Worm (Caenorhabditis elegans): ENCODE data around the gene lin-8.

The lin-8 gene

DNA sequence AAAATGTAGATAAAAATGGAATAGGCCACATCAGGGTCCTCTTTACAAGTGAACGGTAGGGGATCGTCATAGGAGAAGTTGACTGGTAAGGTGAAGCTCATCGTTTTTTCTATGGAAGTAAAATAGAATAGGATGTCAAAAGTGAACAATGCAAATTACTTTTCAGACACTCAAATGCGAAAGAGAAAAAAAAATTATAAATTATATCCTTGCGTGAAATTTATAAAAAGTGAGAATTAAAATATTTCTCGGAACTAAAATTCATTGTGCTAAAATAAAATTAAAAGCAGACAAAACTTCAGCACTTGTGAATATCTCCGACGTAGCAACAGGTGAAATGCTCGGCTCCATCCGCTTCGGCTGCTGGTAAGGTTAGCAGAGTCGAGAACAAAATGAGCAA is 36.7 kb downstream of the lin-8 start, which contains the start of gene srg-22:
srg-22 (minus strand) TSS at position 101 of the 400 bp plus-strand sequence.
- no peak for TF ChIP-seq aly-2 (tag; optimal IDR thresholded peaks at IDR 0.05)

DNA sequence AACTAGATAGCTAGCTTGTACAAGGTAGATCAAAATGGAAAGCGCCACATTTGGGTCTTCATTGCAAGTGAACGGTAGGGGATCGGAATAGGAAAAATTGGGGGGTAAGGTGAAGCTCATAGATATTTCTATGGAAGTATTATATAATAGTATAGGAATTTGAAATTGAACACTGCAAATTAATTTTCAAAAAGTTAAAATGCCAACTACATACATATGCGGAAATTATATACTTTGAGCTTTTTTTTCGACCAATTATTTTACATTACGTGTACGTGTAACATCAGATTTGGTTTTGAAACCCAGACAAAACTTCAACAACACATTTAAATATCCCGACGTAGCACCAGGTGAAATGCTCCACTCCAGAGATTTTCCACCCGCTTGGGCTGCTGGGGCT is 39.4 kb downstream of the lin-8 start, which contains the start of gene srg-23:
srg-23 (minus strand) TSS at position 101 of the 400 bp plus-strand sequence.
- TF ChIP-seq sem-4 (tag; optimal IDR thresholded peaks at IDR 0.05) (no peak), mbf-1 (tag; optimal IDR thresholded peaks at IDR 0.05) (no peak), C34F6.9 (tag; optimal IDR thresholded peaks at IDR 0.05) (no peak), elt-3 (tag; optimal IDR thresholded peaks at IDR 0.05) (no peak), Y55F3AM.14 (GFP tag; optimal IDR thresholded peaks at IDR 0.05) (no peak), crh-2 (tag; optimal IDR thresholded peaks at IDR 0.05) (no peak), dmd-4 (tag; optimal IDR thresholded peaks at IDR 0.05) (no peak), nhr-10 (tag; optimal IDR thresholded peaks at IDR 0.05) (no peak), egl-27 (tag; optimal IDR thresholded peaks at IDR 0.05) (no peak), zag-1 (tag; optimal IDR thresholded peaks at IDR 0.05) (no peak), ztf-1 (GFP tag; conservative IDR thresholded peaks at IDR 0.05) (no peak), sma-9 (GFP tag; optimal IDR thresholded peaks at IDR 0.05) (no peak), sma-9 (tag; optimal IDR thresholded peaks at IDR 0.05) (no peak), R02D3.7 (tag; optimal IDR thresholded peaks at IDR 0.05) (no peak), nhr-25 (tag; optimal IDR thresholded peaks at IDR 0.05) (no peak), nhr-77 (tag; optimal IDR thresholded peaks at IDR 0.05) (no peak), F13H6.1 (tag; optimal IDR thresholded peaks at IDR 0.05) (no peak), ama-1 (optimal IDR thresholded peaks at IDR 0.05) (no peak), ceh-82 (tag; optimal IDR thresholded peaks at IDR 0.05) (no peak), ztf-11 (tag; optimal IDR thresholded peaks at IDR 0.05) (no peak)

DNA sequence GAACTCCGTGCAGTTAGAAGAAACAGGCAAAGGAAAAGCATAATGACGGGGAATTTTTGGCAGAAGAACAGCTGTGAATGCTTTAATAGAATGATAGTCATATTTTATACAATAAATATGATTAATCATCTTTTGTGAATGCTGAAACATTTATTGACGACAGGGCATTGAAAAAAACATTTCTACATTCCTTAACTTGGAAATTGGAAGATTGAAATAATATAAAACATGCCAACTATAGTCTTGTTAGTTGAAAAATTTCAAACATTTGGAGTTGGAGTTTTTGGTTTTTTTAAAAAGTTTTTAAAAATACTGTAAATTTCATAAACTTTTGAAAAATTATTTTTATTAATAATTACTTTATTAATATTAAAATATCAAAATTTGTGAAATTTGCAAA is 40.2 kb downstream of the lin-8 start, which contains the start of gene Y25C1A.14:
Y25C1A.14 (minus strand) TSS at position 101 of the 400 bp plus-strand sequence.
- TF ChIP-seq nhr-237 (tag; optimal IDR thresholded peaks at IDR 0.05) (no peak), peb-1 (tag; optimal IDR thresholded peaks at IDR 0.05) (no peak), snpc-4 (tag; optimal IDR thresholded peaks at IDR 0.05) (no peak)

DNA sequence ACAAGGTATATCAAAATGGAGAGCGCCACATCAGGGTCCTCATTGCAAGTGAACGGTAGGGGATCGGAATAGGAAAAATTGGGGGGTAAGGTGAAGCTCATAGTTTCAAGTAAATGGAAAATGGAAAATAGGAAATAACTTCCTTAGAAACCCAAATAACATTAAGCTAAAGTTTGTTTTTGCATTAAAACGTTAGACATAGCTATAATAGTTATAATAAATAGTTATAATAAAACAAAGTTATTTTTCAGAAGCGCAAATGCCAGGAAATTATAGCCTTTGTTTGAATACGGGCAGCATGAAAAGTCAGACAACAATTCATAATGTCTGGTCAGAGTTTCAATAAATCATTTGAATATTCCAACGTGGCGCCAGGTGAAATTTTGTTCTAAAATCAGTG is 43.9 kb downstream of the lin-8 start, which contains the start of gene srg-24:
srg-24 (minus strand) TSS at position 101 of the 400 bp plus-strand sequence.
- no peak for TF ChIP-seq nhr-23 (tag; optimal IDR thresholded peaks at IDR 0.05)
- no peak for TF ChIP-seq mdl-1 (tag; optimal IDR thresholded peaks at IDR 0.05)
- no peak for TF ChIP-seq unc-55 (GFP tag; optimal IDR thresholded peaks at IDR 0.05)
- TF ChIP-seq elt-3 (tag; optimal IDR thresholded peaks at IDR 0.05), result no peak
- no peak for TF ChIP-seq mab-5 (tag; optimal IDR thresholded peaks at IDR 0.05)
- TF ChIP-seq ceh-82 (tag; optimal IDR thresholded peaks at IDR 0.05), result no peak
- TF ChIP-seq egl-27 (tag; optimal IDR thresholded peaks at IDR 0.05), result no peak
- no peak for TF ChIP-seq ztf-4 (tag; optimal IDR thresholded peaks at IDR 0.05)
- TF ChIP-seq elt-1 (tag; optimal IDR thresholded peaks at IDR 0.05), result no peak
- no peak for TF ChIP-seq lin-13 (GFP tag; optimal IDR thresholded peaks at IDR 0.05)
- TF ChIP-seq aly-2 (tag; optimal IDR thresholded peaks at IDR 0.05), result no peak
- TF ChIP-seq ama-1 (optimal IDR thresholded peaks at IDR 0.05), result no peak
- no peak for TF ChIP-seq sem-4 (tag; optimal IDR thresholded peaks at IDR 0.05)
- no peak for TF ChIP-seq nhr-21 (tag; optimal IDR thresholded peaks at IDR 0.05)

DNA sequence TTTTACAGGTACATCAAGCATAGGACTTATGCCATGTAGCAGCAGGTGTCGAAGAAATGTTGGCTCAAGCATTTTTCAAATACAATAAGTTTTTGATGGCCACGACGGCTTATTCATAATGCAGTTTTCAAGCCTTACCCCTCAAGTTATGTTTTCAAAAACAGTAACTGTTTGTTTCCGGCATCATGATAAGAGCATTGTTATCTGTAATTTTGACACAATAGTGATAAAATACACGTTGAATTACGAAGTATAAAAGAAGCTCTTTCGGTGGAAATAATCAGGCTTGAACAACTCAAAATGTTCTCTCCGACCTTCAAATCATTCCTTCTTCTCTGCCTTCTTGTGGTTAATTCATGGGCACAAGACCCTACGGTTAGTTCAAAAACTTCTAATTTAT is 45.4 kb downstream of the lin-8 start, which contains the start of gene clec-121:
clec-121 (plus strand) TSS at position 301 of the 400 bp plus-strand sequence.
- TF ChIP-seq sma-3 (GFP tag; optimal IDR thresholded peaks at IDR 0.05), result no peak
- no peak for TF ChIP-seq elt-1 (tag; optimal IDR thresholded peaks at IDR 0.05)
- no peak for TF ChIP-seq zag-1 (tag; optimal IDR thresholded peaks at IDR 0.05)
- no peak for TF ChIP-seq alr-1 (tag; optimal IDR thresholded peaks at IDR 0.05)
- TF ChIP-seq nhr-21 (tag; optimal IDR thresholded peaks at IDR 0.05), result no peak
- no peak for TF ChIP-seq blmp-1 (tag; optimal IDR thresholded peaks at IDR 0.05; ENCODE audit: insufficient read depth)
- no peak for TF ChIP-seq F13H6.1 (tag; optimal IDR thresholded peaks at IDR 0.05)
- TF ChIP-seq nhr-6 (tag; optimal IDR thresholded peaks at IDR 0.05), result no peak
- no peak for TF ChIP-seq mbf-1 (tag; optimal IDR thresholded peaks at IDR 0.05)
- no peak for TF ChIP-seq nhr-129 (tag; optimal IDR thresholded peaks at IDR 0.05)
- TF ChIP-seq fos-1 (tag; optimal IDR thresholded peaks at IDR 0.05), result no peak
- no peak for TF ChIP-seq unc-39 (tag; optimal IDR thresholded peaks at IDR 0.05)
- no peak for TF ChIP-seq R02D3.7 (tag; optimal IDR thresholded peaks at IDR 0.05)
